Worm (Caenorhabditis elegans) whole organism, late embryonic: ENCODE data around the gene spe-29.

Experiments used
- C38D4.7 ChIP-seq: fragments of 200-800 bp; sonication (Bioruptor generic); optimal IDR thresholded peaks from 2 replicates; lab custom pipeline; 2018; ENCODE audit warnings: mild to moderate bottlenecking, missing genetic modification characterization, moderate library complexity, missing compliant biosample characterization
- F13H6.1 ChIP-seq: sonication (generic microtip); optimal IDR thresholded peaks from 2 replicates; lab custom pipeline; 2016; ENCODE audit warnings: missing genetic modification characterization, missing compliant biosample characterization
- K09A11.1 ChIP-seq: sonication (generic microtip); optimal IDR thresholded peaks from 2 replicates; lab custom pipeline; 2017; ENCODE audit warnings: antibody characterized with exemption, mild to moderate bottlenecking, missing genetic modification characterization, missing compliant biosample characterization; ENCODE audit not compliant: insufficient read depth
- T23F11.4 ChIP-seq: fragments of 200-800 bp; sonication (Bioruptor generic); optimal IDR thresholded peaks from 2 replicates; lab custom pipeline; 2018; ENCODE audit warnings: mild to moderate bottlenecking, missing genetic modification characterization, missing compliant biosample characterization
- ceh-14 ChIP-seq: sonication (generic microtip); optimal IDR thresholded peaks from 2 replicates; lab custom pipeline; 2016; ENCODE audit warnings: missing genotype, missing genetic modification characterization, missing compliant biosample characterization
- ceh-18 ChIP-seq: sonication (generic microtip); optimal IDR thresholded peaks from 2 replicates; lab custom pipeline; 2016; ENCODE audit warnings: missing genetic modification characterization, missing compliant biosample characterization
- ceh-19 ChIP-seq: fragments of 200-800 bp; sonication (Bioruptor generic); optimal IDR thresholded peaks from 2 replicates; lab custom pipeline; 2018; ENCODE audit warnings: mild to moderate bottlenecking, missing genetic modification characterization, missing compliant biosample characterization
- ceh-22 ChIP-seq: sonication (generic microtip); optimal IDR thresholded peaks from 2 replicates; lab custom pipeline; 2017; ENCODE audit warnings: missing biosample characterization, missing genetic modification characterization
- ceh-24 ChIP-seq: sonication (generic microtip); optimal IDR thresholded peaks from 2 replicates; lab custom pipeline; 2016; ENCODE audit warnings: mild to moderate bottlenecking, missing genetic modification characterization, missing compliant biosample characterization
- ceh-30 ChIP-seq: fragments of 150-350 bp; optimal IDR thresholded peaks from 2 replicates; lab custom pipeline; 2014; ENCODE audit warnings: missing biosample characterization, missing genetic modification characterization
- elt-2 ChIP-seq: sonication (generic microtip); optimal IDR thresholded peaks from 2 replicates; lab custom pipeline; 2016; ENCODE audit warnings: missing genetic modification reagents, missing genetic modification characterization, missing compliant biosample characterization
- ets-4 ChIP-seq: sonication (generic microtip); optimal IDR thresholded peaks from 2 replicates; lab custom pipeline; 2016; ENCODE audit warnings: missing genetic modification characterization, missing compliant biosample characterization
- eyg-1 ChIP-seq: sonication (generic microtip); optimal IDR thresholded peaks from 2 replicates; lab custom pipeline; 2016; ENCODE audit warnings: missing genotype, missing genetic modification characterization, missing compliant biosample characterization
- fax-1 ChIP-seq: sonication (generic microtip); optimal IDR thresholded peaks from 2 replicates; lab custom pipeline; 2016; ENCODE audit warnings: missing genotype, missing genetic modification characterization, missing compliant biosample characterization
- fkh-10 ChIP-seq: fragments of 150-350 bp; optimal IDR thresholded peaks from 2 replicates; lab custom pipeline; 2014; ENCODE audit warnings: missing biosample characterization, missing genetic modification reagents, missing genetic modification characterization
- gmeb-2 ChIP-seq: sonication (generic microtip); optimal IDR thresholded peaks from 2 replicates; lab custom pipeline; 2016; ENCODE audit warnings: missing genetic modification characterization, inconsistent platforms, missing compliant biosample characterization
- hlh-13 ChIP-seq: fragments of 200-800 bp; sonication (Bioruptor generic); optimal IDR thresholded peaks from 2 replicates; lab custom pipeline; 2018; ENCODE audit warnings: mild to moderate bottlenecking, missing genetic modification characterization, missing compliant biosample characterization
- hlh-15 ChIP-seq: sonication (generic microtip); optimal IDR thresholded peaks from 2 replicates; lab custom pipeline; 2016; ENCODE audit warnings: missing genetic modification characterization, missing compliant biosample characterization
- lin-11 ChIP-seq: fragments of 200-800 bp; sonication (Bioruptor generic); optimal IDR thresholded peaks from 2 replicates; lab custom pipeline; 2018; ENCODE audit warnings: mild to moderate bottlenecking, missing genetic modification characterization, missing compliant biosample characterization
- nfya-1 ChIP-seq: sonication (generic microtip); optimal IDR thresholded peaks from 2 replicates; lab custom pipeline; 2017; ENCODE audit warnings: missing genetic modification characterization, mild to moderate bottlenecking, missing compliant biosample characterization, antibody characterized with exemption, moderate library complexity
- nhr-232 ChIP-seq: sonication (generic microtip); optimal IDR thresholded peaks from 2 replicates; lab custom pipeline; 2016; ENCODE audit warnings: missing genetic modification characterization, missing compliant biosample characterization
- pag-3 ChIP-seq: sonication (generic microtip); optimal IDR thresholded peaks from 2 replicates; lab custom pipeline; 2016; ENCODE audit warnings: missing compliant biosample characterization, missing genetic modification characterization, borderline replicate concordance
- pha-2 ChIP-seq: sonication (generic microtip); optimal IDR thresholded peaks from 2 replicates; lab custom pipeline; 2017; ENCODE audit warnings: mild to moderate bottlenecking, missing genetic modification characterization, missing compliant biosample characterization
- pqm-1 ChIP-seq: sonication (generic microtip); optimal IDR thresholded peaks from 2 replicates; lab custom pipeline; 2016; ENCODE audit warnings: missing genetic modification characterization, missing compliant biosample characterization
- rnt-1 ChIP-seq: sonication (generic microtip); optimal IDR thresholded peaks from 2 replicates; lab custom pipeline; 2016; ENCODE audit warnings: missing genetic modification characterization, missing compliant biosample characterization
- sox-2 ChIP-seq: fragments of 200-800 bp; sonication (Bioruptor generic); IDR thresholded peaks from 2 replicates; pipeline ENCODE4 v1.3.6; 2022; ENCODE audit warnings: missing genetic modification reagents, missing genetic modification characterization, missing compliant biosample characterization
- sox-4 ChIP-seq: sonication (generic microtip); optimal IDR thresholded peaks from 2 replicates; lab custom pipeline; 2017; ENCODE audit warnings: mild to moderate bottlenecking, missing genetic modification characterization, inconsistent platforms, missing compliant biosample characterization
- syd-9 ChIP-seq: sonication (generic microtip); optimal IDR thresholded peaks from 2 replicates; lab custom pipeline; 2016; ENCODE audit warnings: mild to moderate bottlenecking, missing genetic modification characterization, moderate library complexity, missing compliant biosample characterization
- tbx-7 ChIP-seq: sonication (generic microtip); optimal IDR thresholded peaks from 2 replicates; lab custom pipeline; 2016; ENCODE audit warnings: missing genotype, missing genetic modification characterization, missing compliant biosample characterization
- unc-3 ChIP-seq, 2 experiments: fragments of 200-800 bp in 1 of 2; sonication (Bioruptor generic) in 1 of 2; sonication (generic microtip) in 1 of 2; conservative IDR thresholded peaks in 1 of 2; optimal IDR thresholded peaks in 1 of 2; 2 replicates each; pipeline versions ENCODE4 v1.3.6 to Lab custom; 2016 to 2022; ENCODE audit warnings: missing compliant biosample characterization in 2 of 2, missing genetic modification characterization in 2 of 2, missing genetic modification reagents in 1 of 2
- unc-42 ChIP-seq: sonication (generic microtip); optimal IDR thresholded peaks from 2 replicates; lab custom pipeline; 2016; ENCODE audit warnings: missing genotype, missing genetic modification characterization, missing compliant biosample characterization
- unc-55 ChIP-seq: sonication (generic microtip); optimal IDR thresholded peaks from 2 replicates; lab custom pipeline; 2017; ENCODE audit warnings: missing biosample characterization, missing genetic modification reagents, missing genetic modification characterization
- zip-5 ChIP-seq: sonication (generic microtip); optimal IDR thresholded peaks from 2 replicates; lab custom pipeline; 2016; ENCODE audit warnings: missing genetic modification characterization, missing compliant biosample characterization
- ztf-16 ChIP-seq: sonication (generic microtip); optimal IDR thresholded peaks from 2 replicates; lab custom pipeline; 2017; ENCODE audit warnings: missing genetic modification characterization, missing compliant biosample characterization

The spe-29 gene

DNA sequence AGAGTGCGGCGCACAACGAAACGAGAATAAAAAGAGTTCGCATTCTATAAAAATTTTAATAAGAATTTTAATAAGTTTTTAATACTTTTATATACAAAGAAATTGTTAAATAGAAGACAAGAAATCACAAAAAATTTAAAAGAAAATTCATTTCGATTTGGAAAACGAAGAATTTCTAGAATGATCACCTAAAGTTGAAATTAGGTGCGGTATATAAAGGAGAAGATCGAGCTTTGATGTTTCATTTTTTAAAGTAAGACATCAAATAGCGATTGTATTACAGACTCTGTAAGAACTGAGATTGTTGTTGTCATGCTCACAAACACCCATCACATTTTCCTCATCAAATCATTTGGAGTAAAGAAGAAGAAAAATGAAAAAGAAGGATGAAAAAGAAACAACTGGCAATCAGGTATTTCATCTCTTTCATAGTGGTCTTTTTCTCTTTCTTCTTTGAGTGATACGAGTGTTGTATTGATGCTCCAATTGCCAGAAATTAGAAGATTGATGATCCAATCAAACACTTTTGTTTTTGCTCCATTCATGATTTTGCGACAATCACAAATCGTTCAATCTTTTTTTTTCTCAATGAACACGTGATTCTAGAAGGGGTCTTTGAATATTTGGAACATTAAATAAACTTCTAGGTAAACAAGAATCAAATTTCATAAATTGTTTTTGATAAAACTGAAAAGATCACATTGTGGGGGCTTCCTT lies 5.3 kb upstream of the spe-29 start, which contains the start of gene dur-1:
Gene dur-1 (minus strand): TSS at position 51 of the 717 bp plus-strand sequence.
- TF ChIP-seq hlh-15 (tag; lab: Kevin White, UChicago) (no peak), fax-1 (no peak), zip-5 (tag; lab: Kevin White, UChicago) (no peak), sox-2 (GFP tag; lab: Robert Waterston, UW) (no peak), fkh-10 (GFP tag; lab: Kevin White, UChicago) (no peak), ceh-14 (tag; lab: Kevin White, UChicago) (no peak), syd-9 (tag; lab: Kevin White, UChicago) (no peak), ceh-19 (no peak), nhr-232 (tag; lab: Kevin White, UChicago) (no peak), nfya-1 (tag; lab: Kevin White, UChicago) (peak; percentile 4), ceh-30 (no peak), rnt-1 (peak; percentile 8), K09A11.1 (tag; lab: Kevin White, UChicago) (no peak), ceh-18 (tag; lab: Kevin White, UChicago) (peak; percentile 53), gmeb-2 (tag; lab: Kevin White, UChicago) (no peak), unc-55 (GFP tag; lab: Kevin White, UChicago) (peak; percentile 41)
- TF ChIP-seq, all 69 proteins: peak for 4

DNA sequence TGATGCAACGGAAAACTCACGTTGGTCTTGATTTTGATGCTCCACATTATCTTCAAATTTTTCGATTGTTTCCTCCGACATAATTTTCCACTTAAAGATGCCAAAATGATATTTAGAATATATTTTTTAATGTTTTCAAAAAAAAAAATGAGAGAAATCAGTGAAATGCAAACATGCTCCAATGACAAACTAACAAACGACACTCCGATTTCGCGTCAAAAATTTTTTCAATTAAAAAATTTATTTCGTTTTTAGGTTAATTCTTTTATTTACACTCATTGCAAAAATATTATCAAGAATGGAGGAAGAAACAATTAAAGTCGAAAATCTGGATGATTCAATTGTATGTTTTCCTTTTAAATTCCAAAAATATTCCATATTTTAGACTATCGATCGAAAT lies 1.6 kb upstream of the spe-29 start, which contains the start of the genes trmt-10A and F25H8.2:
Gene trmt-10A (minus strand): TSS at position 159 of the 400 bp plus-strand sequence.
Gene F25H8.2 (plus strand): TSS at position 181 of the 400 bp plus-strand sequence.
- TF ChIP-seq ceh-14 (tag; lab: Kevin White, UChicago): peak; percentile 21
- TF ChIP-seq unc-3 (GFP tag; conservative IDR thresholded peaks at IDR 0.05; lab: Robert Waterston, UW): no peak
- TF ChIP-seq unc-3 (tag; optimal IDR thresholded peaks at IDR 0.05; lab: Kevin White, UChicago): no peak
- TF ChIP-seq unc-42 (tag; lab: Kevin White, UChicago): peak; percentile 74
- no peak for TF ChIP-seq nfya-1 (tag; lab: Kevin White, UChicago)

ce11 chrIV:9943214-9943613 lies 9.5 kb downstream of the spe-29 start:
- TF ChIP-seq pqm-1 (tag; lab: Kevin White, UChicago): no peak
- TF ChIP-seq nhr-232 (tag; lab: Kevin White, UChicago): no peak
- no peak for TF ChIP-seq zip-5 (tag; lab: Kevin White, UChicago)
- TF ChIP-seq pag-3 (tag; lab: Kevin White, UChicago): no peak
- no peak for TF ChIP-seq ceh-24 (tag; lab: Kevin White, UChicago)
- no peak for TF ChIP-seq F13H6.1 (tag; lab: Kevin White, UChicago)
- TF ChIP-seq ets-4 (tag; lab: Kevin White, UChicago): no peak
- no peak for TF ChIP-seq ceh-18 (tag; lab: Kevin White, UChicago)
- no peak for TF ChIP-seq pha-2 (tag; lab: Kevin White, UChicago)
- TF ChIP-seq tbx-7 (tag; lab: Kevin White, UChicago): no peak

ce11 chrIV:9944279-9944678 lies 10.6 kb downstream of the spe-29 start:
- TF ChIP-seq zip-5 (tag; lab: Kevin White, UChicago) (no peak), ceh-30 (no peak), elt-2 (tag; lab: Kevin White, UChicago) (no peak), ceh-22 (tag; lab: Kevin White, UChicago) (no peak)

- TF ChIP-seq ceh-18 (tag; lab: Kevin White, UChicago) (peak; percentile 40), hlh-15 (tag; lab: Kevin White, UChicago) (no peak)
Observed at ce11 chrIV:9948035-9948434, 14.4 kb downstream of the spe-29 start.

DNA sequence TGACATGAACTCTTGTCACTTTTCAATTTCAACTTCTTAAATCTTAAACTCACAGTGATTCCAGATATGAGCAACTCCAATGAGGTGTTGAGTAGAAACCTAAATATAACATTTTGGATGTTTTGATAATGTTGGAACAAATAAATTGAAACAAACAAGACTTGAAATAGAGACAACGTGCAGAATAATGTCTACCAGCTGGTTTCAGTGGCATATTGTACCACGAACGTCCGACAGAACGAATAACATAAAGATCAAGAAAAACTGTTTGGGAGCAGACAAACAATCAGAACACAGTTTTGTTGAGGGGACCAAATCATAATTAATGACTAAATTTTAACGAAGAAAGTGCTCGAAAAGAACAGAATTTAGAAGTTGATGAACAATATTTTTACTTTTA lies 19.7 kb downstream of the spe-29 start, which contains the start of gene gon-1:
Gene gon-1 (minus strand): TSS at position 101 of the 400 bp plus-strand sequence.
- TF ChIP-seq hlh-13 (no peak), sox-4 (tag; lab: Kevin White, UChicago) (no peak), T23F11.4 (GFP tag; lab: Kevin White, UChicago) (no peak), C38D4.7 (GFP tag; lab: Kevin White, UChicago) (no peak), eyg-1 (tag; lab: Kevin White, UChicago) (no peak), lin-11 (tag; lab: Kevin White, UChicago) (no peak), ztf-16 (tag; lab: Kevin White, UChicago) (no peak)
